Worm (Caenorhabditis elegans): Measurements from ENCODE around the gene col-92.

Gene col-92

ce11 chrIII:11002808-11003207, 19.8 kb upstream of the col-92 start:
- TF ChIP-seq zfh-2 (GFP tag; conservative IDR thresholded peaks at IDR 0.05) (peak; percentile 47; the same call in 1 of the 2 replicates), snpc-4 (GFP tag; optimal IDR thresholded peaks at IDR 0.05) (no peak), snpc-4 (tag; optimal IDR thresholded peaks at IDR 0.05) (peak in 1 of 4 experiments; percentile 52), ceh-27 (GFP tag; optimal IDR thresholded peaks at IDR 0.05) (no peak)

- no peak for TF ChIP-seq gei-17 (GFP tag; optimal IDR thresholded peaks at IDR 0.05)
Observed at ce11 chrIII:10995156-10995555, 12.1 kb upstream of the col-92 start, which contains the start of gene dmsr-5. dmsr-5 (minus strand) TSS chrIII:10995256.

ce11 chrIII:10994085-10994484, 11.0 kb upstream of the col-92 start:
- TF ChIP-seq B0035.1 (tag; optimal IDR thresholded peaks at IDR 0.05) (no peak), C17E4.6 (GFP tag; IDR thresholded peaks at IDR 0.05) (no peak), repo-1 (tag; optimal IDR thresholded peaks at IDR 0.05) (no peak), hlh-12 (tag; optimal IDR thresholded peaks at IDR 0.05) (no peak), aptf-3 (GFP tag; IDR thresholded peaks at IDR 0.05) (no peak), bed-2 (GFP tag; IDR thresholded peaks at IDR 0.05) (no peak), nhr-27 (tag; optimal IDR thresholded peaks at IDR 0.05) (no peak), ceh-79 (tag; optimal IDR thresholded peaks at IDR 0.05) (no peak), snpc-1.1 (tag; optimal IDR thresholded peaks at IDR 0.05; ENCODE audit: insufficient read depth) (no peak), ceh-100 (GFP tag; IDR thresholded peaks at IDR 0.05) (no peak), egl-44 (GFP tag; IDR thresholded peaks at IDR 0.05) (no peak), ceh-58 (GFP tag; IDR thresholded peaks at IDR 0.05) (no peak), unc-62 (GFP tag; optimal IDR thresholded peaks at IDR 0.05) (no peak), F33H1.4 (GFP tag; IDR thresholded peaks at IDR 0.05) (no peak)

- peak; percentile 86 for TF ChIP-seq ceh-58 (GFP tag; IDR thresholded peaks at IDR 0.05)
- TF ChIP-seq mel-28 (tag; optimal IDR thresholded peaks at IDR 0.05; ENCODE audit: borderline replicate concordance) = peak; percentile 90
- peak; percentile 84 for TF ChIP-seq Y95B8A.8 (GFP tag; IDR thresholded peaks at IDR 0.05)
- no peak for TF ChIP-seq unc-62 (GFP tag; optimal IDR thresholded peaks at IDR 0.05)
- TF ChIP-seq sptf-2 (GFP tag; optimal IDR thresholded peaks at IDR 0.05) = peak; percentile 94
- TF ChIP-seq B0035.1 (tag; optimal IDR thresholded peaks at IDR 0.05) = peak; percentile 90
- TF ChIP-seq ztf-3 (GFP tag; optimal IDR thresholded peaks at IDR 0.05) = peak; percentile 91
- peak; percentile 95 for TF ChIP-seq T26A5.8 (tag; optimal IDR thresholded peaks at IDR 0.05)
- TF ChIP-seq ama-1 (optimal IDR thresholded peaks at IDR 0.05) = no peak
- peak; percentile 85 to 94 for TF ChIP-seq ama-1 (GFP tag; optimal IDR thresholded peaks at IDR 0.05)
- peak; percentile 72 for TF ChIP-seq bed-2 (GFP tag; IDR thresholded peaks at IDR 0.05)
- peak; percentile 68 for TF ChIP-seq F33H1.4 (GFP tag; IDR thresholded peaks at IDR 0.05)
- peak; percentile 94 for TF ChIP-seq zfh-2 (GFP tag; conservative IDR thresholded peaks at IDR 0.05)
- peak; percentile 96 for TF ChIP-seq ceh-79 (tag; optimal IDR thresholded peaks at IDR 0.05)
- TF ChIP-seq egrh-3 (GFP tag; IDR thresholded peaks at IDR 0.05) = peak; percentile 85
- peak; percentile 96 for TF ChIP-seq K12H6.12 (tag; optimal IDR thresholded peaks at IDR 0.05)
- TF ChIP-seq snpc-4 (GFP tag; optimal IDR thresholded peaks at IDR 0.05) = peak; percentile 99
- peak; percentile 99 to 100 (median 100) for TF ChIP-seq snpc-4 (tag; optimal IDR thresholded peaks at IDR 0.05)
- TF ChIP-seq zim-3 (tag; optimal IDR thresholded peaks at IDR 0.05) = peak; percentile 98
- peak; percentile 98 for TF ChIP-seq B0336.3 (GFP tag; IDR thresholded peaks at IDR 0.05)
- TF ChIP-seq nhr-120 (GFP tag; IDR thresholded peaks at IDR 0.05) = peak; percentile 90
- peak; percentile 88 for TF ChIP-seq akir-1 (GFP tag; optimal IDR thresholded peaks at IDR 0.05)
- peak; percentile 95 for TF ChIP-seq K11D2.4 (GFP tag; IDR thresholded peaks at IDR 0.05)
- TF ChIP-seq lsl-1 (GFP tag; optimal IDR thresholded peaks at IDR 0.05) = peak; percentile 70
- TF ChIP-seq ccch-3 (GFP tag; optimal IDR thresholded peaks at IDR 0.05) = peak; percentile 82
- peak; percentile 89 for TF ChIP-seq ceh-100 (GFP tag; IDR thresholded peaks at IDR 0.05)
- peak; percentile 80 for TF ChIP-seq nhr-179 (tag; optimal IDR thresholded peaks at IDR 0.05)
- TF ChIP-seq aptf-2 (GFP tag; conservative IDR thresholded peaks at IDR 0.05) = peak; percentile 71
- TF ChIP-seq cebp-2 (GFP tag; IDR thresholded peaks at IDR 0.05) = peak; percentile 96
- peak; percentile 88 for TF ChIP-seq nhr-27 (tag; optimal IDR thresholded peaks at IDR 0.05)
- peak; percentile 90 for TF ChIP-seq mes-4 (tag; optimal IDR thresholded peaks at IDR 0.05)
- peak; percentile 93 for TF ChIP-seq F57A8.1 (GFP tag; optimal IDR thresholded peaks at IDR 0.05)
- peak; percentile 94 for TF ChIP-seq hmg-20 (GFP tag; IDR thresholded peaks at IDR 0.05)
- TF ChIP-seq gei-17 (GFP tag; optimal IDR thresholded peaks at IDR 0.05) = peak; percentile 91
- TF ChIP-seq tbx-9 (tag; optimal IDR thresholded peaks at IDR 0.05; ENCODE audit: borderline replicate concordance) = peak; percentile 95
Observed at ce11 chrIII:10989491-10990032, 6.5 kb upstream of the col-92 start.

Data from whole organism, young adult.